Fruit fly (Drosophila melanogaster): ENCODE results near the gene Cln3.
A peak's percentile ranks its signal among the peaks of the same experiment; 100 is the strongest.

Cln3 gene

DNA sequence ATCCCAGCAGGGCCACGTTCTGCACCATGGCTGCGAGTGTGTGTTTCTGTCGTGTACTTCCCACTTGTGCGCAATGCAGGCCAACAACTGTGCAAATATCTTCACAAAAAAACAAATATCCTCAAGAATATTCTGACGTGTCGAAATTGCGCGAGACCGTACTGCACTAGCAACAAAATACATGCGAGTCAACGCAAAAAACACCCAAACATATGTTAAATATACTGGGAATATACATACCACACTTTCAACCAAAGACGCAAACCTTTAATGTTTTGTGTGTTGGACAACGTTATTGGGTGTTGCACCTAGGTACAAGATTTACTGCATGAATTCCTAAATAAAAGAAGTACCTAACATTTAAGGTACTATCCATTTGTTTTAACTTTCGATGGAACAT is 11.8 kb downstream of the Cln3 start, which contains the start of gene NUCB1 (continued):
- no peak for TF ChIP-seq CG14050 (GFP tag; IDR thresholded peaks at IDR 0.05)
- TF ChIP-seq CG14710 (tag; optimal IDR thresholded peaks at IDR 0.05): peak; percentile 60
- TF ChIP-seq CG9609 (GFP tag; optimal IDR thresholded peaks at IDR 0.05): peak; percentile 33
- TF ChIP-seq CG9797 (GFP tag; optimal IDR thresholded peaks at IDR 0.05): peak; percentile 89
- peak; percentile 68 for TF ChIP-seq sob (GFP tag; IDR thresholded peaks at IDR 0.05)
- peak; percentile 67 for TF ChIP-seq B-H2 (GFP tag; optimal IDR thresholded peaks at IDR 0.05)
- no peak for TF ChIP-seq sens-2 (GFP tag; IDR thresholded peaks at IDR 0.05)
- peak; percentile 98 for TF ChIP-seq pzg (GFP tag; optimal IDR thresholded peaks at IDR 0.05)
- no peak for TF ChIP-seq CG2678 (tag; optimal IDR thresholded peaks at IDR 0.05)
- peak in 1 of 2 experiments; percentile 74 for TF ChIP-seq tll (GFP tag; optimal IDR thresholded peaks at IDR 0.05)
- TF ChIP-seq Bgb (GFP tag; IDR thresholded peaks at IDR 0.05; ENCODE audit: partially characterized antibody): peak; percentile 37; the same call in 1 of the 2 replicates
- TF ChIP-seq dpn (GFP tag; optimal IDR thresholded peaks at IDR 0.05): peak; percentile 47 to 64
- peak; percentile 5 for TF ChIP-seq Antp (GFP tag; optimal IDR thresholded peaks at IDR 0.05)
- peak; percentile 33 for TF ChIP-seq fd3F (GFP tag; optimal IDR thresholded peaks at IDR 0.05)
- TF ChIP-seq bab2 (GFP tag; optimal IDR thresholded peaks at IDR 0.05): peak; percentile 16
- TF ChIP-seq D (optimal IDR thresholded peaks at IDR 0.05): peak; percentile 11
- no peak for TF ChIP-seq D (GFP tag; optimal IDR thresholded peaks at IDR 0.05)
- TF ChIP-seq mirr (GFP tag; optimal IDR thresholded peaks at IDR 0.05): peak; percentile 33
- no peak for TF ChIP-seq nom (GFP tag; optimal IDR thresholded peaks at IDR 0.05)
- 0 out of 2 replicates have a peak, but pooled peaks have one; percentile 22 for TF ChIP-seq CG16779 (GFP tag; IDR thresholded peaks at IDR 0.05)
- 0 out of 2 replicates have a peak, but pooled peaks have one; percentile 45 for TF ChIP-seq CG14014 (GFP tag; IDR thresholded peaks at IDR 0.05)
- TF ChIP-seq trem (tag; optimal IDR thresholded peaks at IDR 0.05): peak; percentile 82
- TF ChIP-seq Myb (GFP tag; optimal IDR thresholded peaks at IDR 0.05): peak; percentile 60
- peak; percentile 47 for TF ChIP-seq CG12744 (GFP tag; optimal IDR thresholded peaks at IDR 0.05)
- peak; percentile 36; the same call in 1 of the 2 replicates for TF ChIP-seq Awh (GFP tag; IDR thresholded peaks at IDR 0.05)
- TF ChIP-seq Lhr (GFP tag; optimal IDR thresholded peaks at IDR 0.05): peak; percentile 85
- 0 out of 3 replicates have a peak, but pooled peaks have one; percentile 13 for TF ChIP-seq zfh1 (GFP tag; IDR thresholded peaks at IDR 0.05)
- peak; percentile 83 for TF ChIP-seq HmgZ (tag; optimal IDR thresholded peaks at IDR 0.05)
- TF ChIP-seq CG6654 (GFP tag; optimal IDR thresholded peaks at IDR 0.05): no peak
- TF ChIP-seq Dref (GFP tag; IDR thresholded peaks at IDR 0.05): peak; percentile 38
- peak; percentile 64 for TF ChIP-seq mam (GFP tag; optimal IDR thresholded peaks at IDR 0.05)
- peak; percentile 48 for TF ChIP-seq CG8924 (tag; optimal IDR thresholded peaks at IDR 0.05)
- TF ChIP-seq lbe (GFP tag; optimal IDR thresholded peaks at IDR 0.05): no peak
- no peak for TF ChIP-seq Gsc (GFP tag; IDR thresholded peaks at IDR 0.05)
- TF ChIP-seq Sin3A (optimal IDR thresholded peaks at IDR 0.05): peak; percentile 11
- TF ChIP-seq HLH54F (GFP tag; optimal IDR thresholded peaks at IDR 0.05): peak; percentile 13
- TF ChIP-seq CG7987 (GFP tag; optimal IDR thresholded peaks at IDR 0.05): peak; percentile 16
- TF ChIP-seq Hsf (GFP tag; optimal IDR thresholded peaks at IDR 0.05): peak; percentile 37
- peak; percentile 26 for TF ChIP-seq CG2202 (tag; optimal IDR thresholded peaks at IDR 0.05)
- TF ChIP-seq CG8089 (GFP tag; optimal IDR thresholded peaks at IDR 0.05): peak; percentile 7
- TF ChIP-seq Dfd (GFP tag; optimal IDR thresholded peaks at IDR 0.05): no peak
- TF ChIP-seq MTF-1 (GFP tag; optimal IDR thresholded peaks at IDR 0.05; ENCODE audit: borderline replicate concordance): peak; percentile 36
- peak; percentile 16 for TF ChIP-seq CG6765 (GFP tag; optimal IDR thresholded peaks at IDR 0.05)
- peak; percentile 48 for TF ChIP-seq HHEX (GFP tag; optimal IDR thresholded peaks at IDR 0.05)
- TF ChIP-seq CG16863 (GFP tag; optimal IDR thresholded peaks at IDR 0.05): peak; percentile 11
- peak; percentile 17 for TF ChIP-seq CG2875 (GFP tag; optimal IDR thresholded peaks at IDR 0.05)
- TF ChIP-seq stwl (tag; optimal IDR thresholded peaks at IDR 0.05): peak; percentile 97
- TF ChIP-seq Bteb2 (GFP tag; optimal IDR thresholded peaks at IDR 0.05): peak; percentile 16
- TF ChIP-seq CG9727 (GFP tag; optimal IDR thresholded peaks at IDR 0.05): peak; percentile 2
- TF ChIP-seq lilli (GFP tag; optimal IDR thresholded peaks at IDR 0.05): peak; percentile 56
- TF ChIP-seq BEAF-32 (GFP tag; optimal IDR thresholded peaks at IDR 0.05): peak; percentile 45

All from whole organism, embryonic.